Fruit fly (Drosophila melanogaster) whole organism, embryonic: ENCODE measurements around the gene Gclm.

Experiments
- B-H1 ChIP-seq: fragments of 200-800 bp; sonication (Bioruptor generic); IDR thresholded peaks from 3 replicates; pipeline ENCODE4 v1.3.6; 2022; ENCODE audit warnings: missing biosample characterization, missing genetic modification characterization
- B-H2 ChIP-seq: fragments of 200-800 bp; sonication (Bioruptor generic); optimal IDR thresholded peaks from 2 replicates; lab custom pipeline; 2018; ENCODE audit warnings: missing biosample characterization, mild to moderate bottlenecking, missing genetic modification characterization
- CG14441 ChIP-seq: fragments of 200-800 bp; sonication (Bioruptor generic); IDR thresholded peaks from 2 replicates; pipeline ENCODE4 v1.3.6; 2022; ENCODE audit warnings: missing biosample characterization, missing genetic modification characterization
- CG14965 ChIP-seq: fragments of 200-800 bp; sonication (Bioruptor generic); optimal IDR thresholded peaks from 2 replicates; lab custom pipeline; 2016; ENCODE audit warnings: missing biosample characterization, missing genetic modification characterization, borderline replicate concordance
- CG16815 ChIP-seq: fragments of 200-800 bp; sonication (Bioruptor generic); optimal IDR thresholded peaks from 3 replicates; lab custom pipeline; 2017; ENCODE audit warnings: missing biosample characterization, mild to moderate bottlenecking, missing genetic modification characterization
- CG16863 ChIP-seq: fragments of 200-800 bp; sonication (Bioruptor generic); optimal IDR thresholded peaks from 3 replicates; lab custom pipeline; 2016; ENCODE audit warnings: missing biosample characterization, missing genetic modification characterization
- CG17328 ChIP-seq: fragments of 200-800 bp; sonication (Bioruptor generic); IDR thresholded peaks from 2 replicates; pipeline ENCODE4 v1.3.6; 2022; ENCODE audit warnings: missing biosample characterization, missing genetic modification characterization
- CG1792 ChIP-seq: fragments of 200-800 bp; sonication (Bioruptor generic); optimal IDR thresholded peaks from 2 replicates; lab custom pipeline; 2016; ENCODE audit warnings: missing biosample characterization, missing genetic modification characterization
- CG34224 ChIP-seq: fragments of 200-800 bp; sonication (Bioruptor generic); IDR thresholded peaks from 3 replicates; pipeline ENCODE4 v1.3.6; 2022; ENCODE audit warnings: missing biosample characterization, missing genetic modification characterization; ENCODE audit not compliant: partially characterized antibody
- CG34422 ChIP-seq: fragments of 200-800 bp; sonication (Bioruptor generic); IDR thresholded peaks from 3 replicates; pipeline ENCODE4 v1.3.6; 2022; ENCODE audit warnings: missing biosample characterization, missing genetic modification characterization
- CG7928 ChIP-seq: fragments of 200-800 bp; sonication (Bioruptor generic); optimal IDR thresholded peaks from 2 replicates; lab custom pipeline; 2017; ENCODE audit warnings: missing biosample characterization, mild to moderate bottlenecking, missing genetic modification characterization
- CG7963 ChIP-seq: fragments of 200-800 bp; sonication (Bioruptor generic); IDR thresholded peaks from 3 replicates; pipeline ENCODE4 v1.3.6; 2022; ENCODE audit warnings: missing biosample characterization, missing genetic modification characterization; ENCODE audit not compliant: partially characterized antibody
- CG8290 ChIP-seq, 3 experiments: fragments of 200-800 bp; sonication (Bioruptor generic); optimal IDR thresholded peaks; 2 replicates each; lab custom pipeline; 2016 to 2019; ENCODE audit warnings: missing biosample characterization in 3 of 3, missing genetic modification characterization in 3 of 3, mild to moderate bottlenecking in 2 of 3, moderate library complexity in 1 of 3
- CG8924 ChIP-seq: fragments of 200-800 bp; optimal IDR thresholded peaks from 3 replicates; lab custom pipeline; 2019; ENCODE audit warnings: missing biosample characterization, mild to moderate bottlenecking, missing genetic modification characterization, moderate library complexity
- CG9437 ChIP-seq: fragments of 200-800 bp; sonication (Bioruptor generic); optimal IDR thresholded peaks from 2 replicates; lab custom pipeline; 2018; ENCODE audit warnings: missing biosample characterization, mild to moderate bottlenecking, missing genetic modification characterization
- CG9797 ChIP-seq: fragments of 200-800 bp; sonication (Bioruptor generic); optimal IDR thresholded peaks from 3 replicates; lab custom pipeline; 2018; ENCODE audit warnings: missing biosample characterization, mild to moderate bottlenecking, missing genetic modification characterization
- Chrac-16 ChIP-seq: fragments of 200-800 bp; sonication (Bioruptor generic); optimal IDR thresholded peaks from 3 replicates; lab custom pipeline; 2016; ENCODE audit warnings: missing biosample characterization, missing genetic modification characterization
- CkIIα-i1 ChIP-seq: fragments of 200-800 bp; sonication (Bioruptor generic); IDR thresholded peaks from 2 replicates; pipeline ENCODE4 v1.3.6; 2022; ENCODE audit warnings: missing biosample characterization, missing genetic modification characterization
- Dref ChIP-seq: fragments of 200-800 bp; sonication (Bioruptor generic); IDR thresholded peaks from 2 replicates; pipeline ENCODE4 v1.3.6; 2022; ENCODE audit warnings: missing biosample characterization, missing genetic modification characterization
- E2f2 ChIP-seq: fragments of 200-800 bp; sonication (Bioruptor generic); IDR thresholded peaks from 2 replicates; pipeline ENCODE4 v1.3.6; 2022; ENCODE audit warnings: missing biosample characterization, missing genetic modification characterization
- Hand ChIP-seq: fragments of 200-800 bp; sonication (Bioruptor generic); optimal IDR thresholded peaks from 2 replicates; lab custom pipeline; 2017; ENCODE audit warnings: mild to moderate bottlenecking, missing biosample characterization, missing genetic modification reagents, missing genetic modification characterization
- HmgZ ChIP-seq: fragments of 200-800 bp; sonication (Bioruptor generic); optimal IDR thresholded peaks from 2 replicates; lab custom pipeline; 2018; ENCODE audit warnings: missing biosample characterization, mild to moderate bottlenecking, missing genetic modification characterization
- Hr3 ChIP-seq: fragments of 200-800 bp; sonication (Bioruptor generic); optimal IDR thresholded peaks from 3 replicates; lab custom pipeline; 2016; ENCODE audit warnings: missing biosample characterization, missing genetic modification characterization
- Hr39 ChIP-seq: fragments of >200 bp; optimal IDR thresholded peaks from 2 replicates; lab custom pipeline; 2017
- Hr51 ChIP-seq, 2 experiments: fragments of 200-800 bp; sonication (Bioruptor generic); optimal IDR thresholded peaks; 2 replicates in 1 of 2; 3 replicates in 1 of 2; lab custom pipeline; 2016 to 2018; ENCODE audit warnings: missing biosample characterization in 2 of 2, missing genetic modification characterization in 2 of 2, mild to moderate bottlenecking in 1 of 2, moderate library complexity in 1 of 2
- Optix ChIP-seq: fragments of 200-800 bp; sonication (Bioruptor generic); IDR thresholded peaks from 3 replicates; pipeline ENCODE4 v1.3.6; 2022; ENCODE audit warnings: missing biosample characterization, missing genetic modification characterization
- Scr ChIP-seq: fragments of 200-800 bp; sonication (Bioruptor generic); IDR thresholded peaks from 2 replicates; pipeline ENCODE4 v1.3.6; 2022; ENCODE audit warnings: missing biosample characterization, missing genetic modification characterization; ENCODE audit not compliant: partially characterized antibody
- Spps ChIP-seq: fragments of 200-800 bp; sonication (Bioruptor generic); optimal IDR thresholded peaks from 2 replicates; lab custom pipeline; 2018; ENCODE audit warnings: missing biosample characterization, mild to moderate bottlenecking, missing genetic modification characterization
- Taf1 ChIP-seq: fragments of 200-800 bp; sonication (Bioruptor generic); IDR thresholded peaks from 2 replicates; pipeline ENCODE4 v1.3.6; 2022; ENCODE audit warnings: missing biosample characterization, missing genetic modification characterization
- Xbp1 ChIP-seq: fragments of 200-800 bp; sonication (Bioruptor generic); optimal IDR thresholded peaks from 3 replicates; lab custom pipeline; 2016; ENCODE audit warnings: missing biosample characterization, mild to moderate bottlenecking, missing genetic modification characterization
- ap ChIP-seq: fragments of 200-800 bp; sonication (Bioruptor generic); IDR thresholded peaks from 2 replicates; pipeline ENCODE4 v1.3.6; 2022; ENCODE audit warnings: missing biosample characterization, missing genetic modification characterization
- bigmax ChIP-seq: fragments of 200-800 bp; sonication (Bioruptor generic); optimal IDR thresholded peaks from 2 replicates; lab custom pipeline; 2018; ENCODE audit warnings: missing biosample characterization, mild to moderate bottlenecking, missing genetic modification characterization
- bsh ChIP-seq, 2 experiments: fragments of 200-800 bp; sonication (Bioruptor generic); optimal IDR thresholded peaks; 2 replicates each; lab custom pipeline; 2017 to 2018; ENCODE audit warnings: mild to moderate bottlenecking in 2 of 2, missing biosample characterization in 2 of 2, missing genetic modification characterization in 2 of 2, moderate library complexity in 1 of 2
- cato ChIP-seq: fragments of 200-800 bp; sonication (Bioruptor generic); optimal IDR thresholded peaks from 2 replicates; lab custom pipeline; 2016; ENCODE audit warnings: missing biosample characterization, missing genetic modification characterization, borderline replicate concordance
- chm ChIP-seq: fragments of 200-800 bp; sonication (Bioruptor generic); IDR thresholded peaks from 2 replicates; pipeline ENCODE4 v1.3.6; 2022; ENCODE audit warnings: missing biosample characterization, missing genetic modification characterization
- chn ChIP-seq: fragments of 200-800 bp; sonication (Bioruptor generic); optimal IDR thresholded peaks from 2 replicates; lab custom pipeline; 2016; ENCODE audit warnings: missing biosample characterization, missing genetic modification characterization
- da ChIP-seq: fragments of 200-800 bp; sonication (Bioruptor generic); optimal IDR thresholded peaks from 2 replicates; lab custom pipeline; 2016; ENCODE audit warnings: missing biosample characterization, missing genetic modification characterization
- disco-r ChIP-seq: fragments of 200-800 bp; sonication (Bioruptor generic); optimal IDR thresholded peaks from 2 replicates; lab custom pipeline; 2016; ENCODE audit warnings: missing biosample characterization, missing genetic modification characterization
- dysf ChIP-seq: fragments of 200-800 bp; sonication (Bioruptor generic); IDR thresholded peaks from 3 replicates; pipeline ENCODE4 v1.3.6; 2022; ENCODE audit warnings: missing biosample characterization, missing genetic modification characterization
- fd64A ChIP-seq: fragments of 200-800 bp; sonication (Bioruptor generic); optimal IDR thresholded peaks from 3 replicates; lab custom pipeline; 2018; ENCODE audit warnings: missing biosample characterization, mild to moderate bottlenecking, missing genetic modification characterization
- gcm ChIP-seq: fragments of 200-800 bp; sonication (Bioruptor generic); optimal IDR thresholded peaks from 2 replicates; lab custom pipeline; 2019; ENCODE audit warnings: missing biosample characterization, mild to moderate bottlenecking, missing genetic modification characterization, moderate library complexity
- hth ChIP-seq: fragments of >200 bp; optimal IDR thresholded peaks from 2 replicates; lab custom pipeline; 2017; ENCODE audit warnings: inconsistent platforms
- ken ChIP-seq: fragments of 200-800 bp; sonication (Bioruptor generic); IDR thresholded peaks from 3 replicates; pipeline ENCODE4 v1.3.6; 2022; ENCODE audit warnings: missing biosample characterization, missing genetic modification characterization
- lov ChIP-seq, 2 experiments: fragments of 200-800 bp in 1 of 2; fragments of >200 bp in 1 of 2; sonication (Bioruptor generic) in 1 of 2; IDR thresholded peaks in 1 of 2; optimal IDR thresholded peaks in 1 of 2; 2 replicates in 1 of 2; 3 replicates in 1 of 2; pipeline versions ENCODE4 v1.3.6 to Lab custom; 2017 to 2022; ENCODE audit warnings: missing biosample characterization in 1 of 2, missing genetic modification characterization in 1 of 2
- org-1 ChIP-seq: fragments of 200-800 bp; sonication (Bioruptor generic); optimal IDR thresholded peaks from 2 replicates; lab custom pipeline; 2017; ENCODE audit warnings: missing biosample characterization, missing genetic modification characterization
- ro ChIP-seq: fragments of 200-800 bp; sonication (Bioruptor generic); IDR thresholded peaks from 2 replicates; pipeline ENCODE4 v1.3.6; 2022; ENCODE audit warnings: missing biosample characterization, missing genetic modification characterization
- sim ChIP-seq: fragments of 200-800 bp; sonication (Bioruptor generic); IDR thresholded peaks from 2 replicates; pipeline ENCODE4 v1.3.6; 2022; ENCODE audit warnings: missing biosample characterization, missing genetic modification characterization
- tap ChIP-seq: fragments of 200-800 bp; optimal IDR thresholded peaks from 3 replicates; lab custom pipeline; 2019; ENCODE audit warnings: missing biosample characterization, mild to moderate bottlenecking, missing genetic modification characterization, moderate library complexity
- tna ChIP-seq: fragments of 200-800 bp; sonication (Bioruptor generic); IDR thresholded peaks from 2 replicates; pipeline ENCODE4 v1.3.6; 2022; ENCODE audit warnings: missing biosample characterization, missing genetic modification characterization; ENCODE audit not compliant: partially characterized antibody
- vfl ChIP-seq: fragments of 200-800 bp; sonication (Bioruptor generic); optimal IDR thresholded peaks from 2 replicates; lab custom pipeline; 2016; ENCODE audit warnings: missing biosample characterization, missing genetic modification characterization

Gene Gclm

dm6 chr3R:22686336-22686874, at the start of gene Gclm, which contains the start of gene CG17625 (continued):
- peak; percentile 74 for TF ChIP-seq CG34422 (GFP tag; lab: Robert Waterston, UW)
- TF ChIP-seq CG17328 (GFP tag; lab: Robert Waterston, UW), result no peak
- TF ChIP-seq HmgZ (tag; lab: Kevin White, UChicago), result peak; percentile 66
- no peak for TF ChIP-seq disco-r (GFP tag; lab: Kevin White, UChicago)
- peak; percentile 14; the same call in 1 of the 3 replicates for TF ChIP-seq ken (GFP tag; lab: Robert Waterston, UW)
- TF ChIP-seq dysf, result peak; percentile 56; the same call in 2 of the 3 replicates
- TF ChIP-seq B-H2, result peak; percentile 50
- peak; percentile 53 for TF ChIP-seq tap
- TF ChIP-seq CG8924 (tag; lab: Kevin White, UChicago), result peak; percentile 67
- no peak for TF ChIP-seq CG16863 (GFP tag; lab: Kevin White, UChicago)
- peak; percentile 46 to 55 for TF ChIP-seq bsh (GFP tag; optimal IDR thresholded peaks at IDR 0.05; lab: Kevin White, UChicago)
- peak; percentile 33 for TF ChIP-seq CG8290 (GFP tag; optimal IDR thresholded peaks at IDR 0.05; lab: Kevin White, UChicago)
- no peak for TF ChIP-seq CG8290 (tag; optimal IDR thresholded peaks at IDR 0.05; lab: Kevin White, UChicago)
- no peak for TF ChIP-seq da
- TF ChIP-seq Hr39, result no peak
- no peak for TF ChIP-seq CG14965 (GFP tag; lab: Kevin White, UChicago)
- peak; percentile 62 for TF ChIP-seq CG7963 (GFP tag; lab: Robert Waterston, UW)
- no peak for TF ChIP-seq fd64A
- peak; percentile 62 for TF ChIP-seq Xbp1
- no peak for TF ChIP-seq org-1 (GFP tag; lab: Kevin White, UChicago)
- peak; percentile 88 for TF ChIP-seq CG7928
- TF ChIP-seq cato, result no peak
- no peak for TF ChIP-seq Spps (tag; lab: Kevin White, UChicago)
- peak; percentile 38 for TF ChIP-seq tna
- TF ChIP-seq CG16815 (GFP tag; lab: Kevin White, UChicago), result peak; percentile 7
- peak; percentile 25 for TF ChIP-seq Hand (GFP tag; lab: Kevin White, UChicago)
- no peak for TF ChIP-seq ro (GFP tag; lab: Robert Waterston, UW)
- TF ChIP-seq chm (GFP tag; lab: Robert Waterston, UW), result peak; percentile 66; the same call in 1 of the 2 replicates
- TF ChIP-seq CG9437 (GFP tag; lab: Kevin White, UChicago), result peak; percentile 23
- no peak for TF ChIP-seq CG1792 (GFP tag; lab: Kevin White, UChicago)
- TF ChIP-seq gcm, result peak; percentile 57
- TF ChIP-seq CG14441, result peak; percentile 49; the same call in 1 of the 2 replicates
- TF ChIP-seq Hr51 (GFP tag; optimal IDR thresholded peaks at IDR 0.05; lab: Kevin White, UChicago), result peak; percentile 46 to 52
- no peak for TF ChIP-seq bigmax
- TF ChIP-seq Optix, result no peak
- peak; percentile 76 for TF ChIP-seq Scr (GFP tag; lab: Robert Waterston, UW)
- peak; percentile 95 for TF ChIP-seq Dref
- peak; percentile 75 for TF ChIP-seq CG34224 (GFP tag; lab: Robert Waterston, UW)
- TF ChIP-seq Hr3 (GFP tag; lab: Kevin White, UChicago), result peak; percentile 52
- TF ChIP-seq E2f2 (GFP tag; lab: Robert Waterston, UW), result peak; percentile 79
- TF ChIP-seq Taf1, result no peak
- no peak for TF ChIP-seq sim
- TF ChIP-seq lov (optimal IDR thresholded peaks at IDR 0.05; lab: Kevin White, UChicago), result no peak
- TF ChIP-seq lov (GFP tag; IDR thresholded peaks at IDR 0.05; lab: Robert Waterston, UW), result no peak
- no peak for TF ChIP-seq hth (lab: Kevin White, UChicago)
- peak; percentile 26 for TF ChIP-seq vfl (GFP tag; lab: Kevin White, UChicago)
- TF ChIP-seq CG9797 (GFP tag; lab: Kevin White, UChicago), result peak; percentile 24
- TF ChIP-seq Chrac-16 (GFP tag; lab: Kevin White, UChicago), result peak; percentile 34
- TF ChIP-seq ap (GFP tag; lab: Robert Waterston, UW), result no peak
- no peak for TF ChIP-seq CkIIα-i1 (GFP tag; lab: Robert Waterston, UW)
- TF ChIP-seq B-H1 (GFP tag; lab: Robert Waterston, UW), result no peak
- peak; percentile 46 for TF ChIP-seq chn (GFP tag; lab: Kevin White, UChicago)
